Worm (Caenorhabditis elegans): ENCODE measurements around the gene pik-1.
"Not testable (repeated sequence)": the region's sequence is repeated elsewhere in the genome, so short reads cannot be mapped to it uniquely, and the experiment has no call there.

pik-1 gene

DNA sequence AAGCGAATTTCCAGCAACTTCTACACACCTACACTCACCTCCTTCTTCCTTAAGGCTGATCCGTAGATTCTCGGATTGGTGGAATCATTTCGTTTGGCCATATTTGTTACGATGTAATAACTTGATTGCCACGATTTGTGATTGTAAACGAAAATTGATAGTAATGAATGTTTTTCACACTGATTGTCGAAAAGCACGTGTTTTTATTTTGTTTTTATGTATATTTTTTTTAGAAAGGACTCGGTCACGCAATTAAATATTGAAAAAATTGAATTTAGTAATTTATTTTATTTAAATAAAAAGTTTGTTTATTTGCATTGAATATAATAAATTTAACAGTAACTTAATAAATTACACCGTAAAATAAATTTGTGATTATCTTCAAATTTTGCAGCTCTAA lies 18.1 kb downstream of the pik-1 start, which contains the start of gene K09B11.5:
TSS of gene K09B11.5 (minus strand) at position 101 of the 400 bp plus-strand sequence.
- TF ChIP-seq snpc-4, ztf-11, elt-3 (tag; optimal IDR thresholded peaks at IDR 0.05): not testable (repeated sequence)

DNA sequence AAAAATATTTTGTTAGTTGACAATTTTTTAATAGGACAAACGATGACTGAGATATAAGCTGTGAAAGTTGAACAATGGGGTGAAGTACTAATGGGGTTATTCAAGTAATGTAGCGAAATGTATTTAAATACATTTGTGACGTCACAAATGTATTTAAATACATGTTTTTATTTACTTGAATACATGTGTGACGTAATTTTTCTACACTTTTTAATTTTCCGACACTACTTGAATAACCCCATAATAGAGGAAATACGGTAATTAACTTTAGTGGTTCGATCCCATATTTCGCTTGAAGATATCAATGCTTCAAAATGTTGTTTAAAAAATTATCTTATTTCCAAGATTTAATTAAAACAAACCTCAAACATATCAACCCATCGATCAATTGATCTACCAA lies 25.9 kb downstream of the pik-1 start:
- peak; percentile 90 for TF ChIP-seq zip-8 (tag; optimal IDR thresholded peaks at IDR 0.05)

DNA sequence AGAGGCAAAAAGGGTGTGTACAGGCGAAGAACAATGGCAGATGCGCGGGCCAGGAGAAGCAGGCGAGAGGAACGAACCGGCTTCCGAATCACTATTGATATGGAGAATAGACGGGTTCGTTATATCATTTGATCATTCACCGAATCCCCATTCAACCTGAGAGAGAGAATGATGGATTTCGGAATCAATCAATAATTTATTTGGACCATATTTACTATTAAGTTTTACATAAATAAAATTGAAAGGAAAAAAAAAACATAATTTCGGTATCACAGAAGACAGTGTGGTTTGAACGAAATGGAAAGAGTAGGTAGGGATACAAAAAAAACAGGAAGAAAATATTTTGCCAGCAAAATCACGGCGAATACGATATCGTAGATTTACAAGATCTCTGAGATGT lies 29.4 kb downstream of the pik-1 start, which contains the start of gene mam-3:
TSS of gene mam-3 (minus strand) at position 101 of the 400 bp plus-strand sequence.
- no peak for TF ChIP-seq ceh-83 (GFP tag; optimal IDR thresholded peaks at IDR 0.05)
- TF ChIP-seq lsy-2 (tag; optimal IDR thresholded peaks at IDR 0.05), result no peak
- TF ChIP-seq nhr-2 (tag; optimal IDR thresholded peaks at IDR 0.05), result no peak
- no peak for TF ChIP-seq sem-2 (GFP tag; optimal IDR thresholded peaks at IDR 0.05)
- TF ChIP-seq snpc-4 (tag; optimal IDR thresholded peaks at IDR 0.05), result no peak
- no peak for TF ChIP-seq ztf-11 (tag; optimal IDR thresholded peaks at IDR 0.05)
- TF ChIP-seq elt-1 (tag; optimal IDR thresholded peaks at IDR 0.05; ENCODE audit: borderline replicate concordance, insufficient read depth), result no peak
- TF ChIP-seq ceh-39 (tag; optimal IDR thresholded peaks at IDR 0.05), result no peak
- TF ChIP-seq nhr-237 (tag; optimal IDR thresholded peaks at IDR 0.05), result no peak
- TF ChIP-seq ham-2 (GFP tag; optimal IDR thresholded peaks at IDR 0.05), result no peak
- no peak for TF ChIP-seq blmp-1 (tag; optimal IDR thresholded peaks at IDR 0.05)
- TF ChIP-seq flh-1 (GFP tag; optimal IDR thresholded peaks at IDR 0.05), result no peak
- no peak for TF ChIP-seq drap-1 (GFP tag; optimal IDR thresholded peaks at IDR 0.05)
- TF ChIP-seq nhr-28 (tag; optimal IDR thresholded peaks at IDR 0.05), result no peak
- TF ChIP-seq nhr-76 (tag; optimal IDR thresholded peaks at IDR 0.05), result no peak
- no peak for TF ChIP-seq mls-2 (tag; optimal IDR thresholded peaks at IDR 0.05)
- no peak for TF ChIP-seq unc-39 (tag; optimal IDR thresholded peaks at IDR 0.05)
- TF ChIP-seq tbx-8 (GFP tag; optimal IDR thresholded peaks at IDR 0.05), result no peak
- TF ChIP-seq elt-3 (tag; optimal IDR thresholded peaks at IDR 0.05), result no peak

DNA sequence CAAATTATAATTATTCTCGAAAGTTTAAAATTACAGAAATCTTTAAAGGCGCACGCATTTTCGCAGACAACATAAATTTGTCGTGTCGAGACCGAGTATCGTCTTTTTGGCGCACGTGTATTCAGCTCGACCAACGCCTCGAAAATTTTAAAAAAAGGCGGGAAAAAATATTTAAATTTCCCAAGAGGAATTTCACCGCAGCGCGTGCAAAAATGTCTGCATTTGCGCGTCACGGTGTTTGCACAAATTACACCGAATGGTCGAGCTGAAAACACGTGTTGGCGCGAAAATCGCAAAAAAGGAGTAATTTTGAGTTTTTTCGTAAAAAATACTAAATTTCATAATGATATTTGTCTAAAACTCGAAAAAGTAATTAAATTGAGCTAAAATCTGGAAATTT lies 34.9 kb downstream of the pik-1 start:
- TF ChIP-seq ceh-83 (GFP tag; optimal IDR thresholded peaks at IDR 0.05) (no peak), elt-1 (tag; optimal IDR thresholded peaks at IDR 0.05; ENCODE audit: borderline replicate concordance, insufficient read depth) (no peak), hlh-1 (tag; optimal IDR thresholded peaks at IDR 0.05) (no peak), unc-39 (tag; optimal IDR thresholded peaks at IDR 0.05) (no peak), nhr-12 (tag; optimal IDR thresholded peaks at IDR 0.05) (no peak), nhr-237 (tag; optimal IDR thresholded peaks at IDR 0.05) (no peak), nhr-76 (tag; optimal IDR thresholded peaks at IDR 0.05) (no peak), ham-2 (GFP tag; optimal IDR thresholded peaks at IDR 0.05) (no peak), drap-1 (GFP tag; optimal IDR thresholded peaks at IDR 0.05) (no peak), pha-4 (tag; optimal IDR thresholded peaks at IDR 0.05) (no peak)

DNA sequence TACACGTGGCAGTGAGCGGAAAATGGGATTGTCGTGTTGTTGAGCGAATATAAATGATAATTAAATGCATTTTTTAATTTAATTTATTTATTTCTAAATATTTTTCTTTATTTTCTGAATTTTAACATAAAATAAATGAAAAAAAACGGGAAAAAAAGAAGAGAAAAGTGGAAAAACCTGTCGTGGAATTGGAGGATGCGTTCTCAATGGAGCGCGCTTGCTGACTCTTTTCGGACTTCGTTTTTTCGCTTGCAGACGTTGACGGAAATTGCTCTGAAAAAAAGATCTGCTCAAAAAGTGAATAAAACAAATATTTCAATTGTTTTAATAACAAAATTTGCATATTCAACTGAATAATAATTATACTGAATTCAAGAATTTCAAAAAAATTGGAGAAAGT lies 37.7 kb downstream of the pik-1 start:
- TF ChIP-seq mep-1 (tag; optimal IDR thresholded peaks at IDR 0.05), result peak; percentile 54
- TF ChIP-seq nhr-28 (tag; optimal IDR thresholded peaks at IDR 0.05), result no peak

DNA sequence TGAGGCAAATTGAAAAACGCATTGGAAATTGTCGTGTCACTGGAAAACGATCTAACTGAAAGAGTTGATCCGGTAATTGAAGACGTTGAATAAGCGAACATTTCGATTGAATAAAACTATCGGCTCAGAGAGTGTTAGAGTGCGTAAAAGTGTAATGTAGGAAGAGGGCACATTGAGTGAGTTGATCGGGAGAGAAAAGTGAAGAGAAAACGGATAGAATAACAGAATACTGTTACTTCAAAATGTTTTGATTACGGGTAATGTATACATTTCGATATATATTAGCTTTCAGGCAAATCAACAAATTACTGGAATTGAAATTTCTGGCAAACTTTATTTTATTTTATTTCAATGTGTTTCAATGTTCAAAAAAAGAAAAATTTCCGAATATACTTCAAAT lies 38.9 kb downstream of the pik-1 start, which contains the start of gene uso-1:
TSS of gene uso-1 (minus strand) at position 101 of the 400 bp plus-strand sequence.
- no peak for TF ChIP-seq ceh-83 (GFP tag; optimal IDR thresholded peaks at IDR 0.05)
- TF ChIP-seq ceh-43 (GFP tag; optimal IDR thresholded peaks at IDR 0.05), result no peak
- no peak for TF ChIP-seq lsy-2 (tag; optimal IDR thresholded peaks at IDR 0.05)
- no peak for TF ChIP-seq elt-1 (tag; optimal IDR thresholded peaks at IDR 0.05; ENCODE audit: borderline replicate concordance, insufficient read depth)
- TF ChIP-seq bed-3 (GFP tag; optimal IDR thresholded peaks at IDR 0.05), result no peak
- no peak for TF ChIP-seq drap-1 (GFP tag; optimal IDR thresholded peaks at IDR 0.05)
- TF ChIP-seq snpc-4 (tag; optimal IDR thresholded peaks at IDR 0.05), result no peak

DNA sequence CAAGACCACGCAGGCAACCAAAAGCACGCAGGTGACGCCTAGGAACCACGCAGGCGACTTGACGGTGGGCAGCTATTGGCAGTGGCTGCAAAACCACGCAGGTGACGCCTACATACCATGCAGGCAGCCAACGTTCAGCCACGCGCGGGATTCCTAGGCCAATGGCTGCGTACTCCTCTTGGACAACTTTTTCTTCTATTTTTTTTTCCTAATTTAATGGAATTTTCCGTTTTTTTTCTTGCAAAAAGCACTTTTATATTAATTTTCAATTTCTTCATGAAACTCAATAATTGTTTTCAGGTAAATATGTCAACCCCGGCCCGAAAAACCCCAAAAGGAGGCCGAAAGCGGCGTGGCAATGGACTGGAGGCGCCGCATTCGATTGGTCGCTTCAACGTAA lies 39.4 kb downstream of the pik-1 start, which contains the start of gene Y38H8A.7:
TSS of gene Y38H8A.7 (plus strand) at position 301 of the 400 bp plus-strand sequence.
- TF ChIP-seq ztf-11, sptf-1, mls-2 (tag; optimal IDR thresholded peaks at IDR 0.05): not testable (repeated sequence)

Data from whole organism, mixed stage, embryonic.